Fruit fly (Drosophila melanogaster): Measurements from ENCODE around the gene CG43348.

Gene CG43348

dm6 chr2L:1217892-1218473 is 18.8 kb downstream of the CG43348 start (continued):
- TF ChIP-seq ftz-f1 (GFP tag; optimal IDR thresholded peaks at IDR 0.05) (no peak), CG12391 (tag; optimal IDR thresholded peaks at IDR 0.05) (peak; percentile 52), eyg (GFP tag; optimal IDR thresholded peaks at IDR 0.05) (no peak), ash1 (GFP tag; optimal IDR thresholded peaks at IDR 0.05) (no peak), Optix (GFP tag; IDR thresholded peaks at IDR 0.05) (0 out of 3 replicates have a peak, but pooled peaks have one; percentile 38), wor (GFP tag; IDR thresholded peaks at IDR 0.05) (no peak), E2f2 (GFP tag; IDR thresholded peaks at IDR 0.05) (peak; percentile 35; the same call in 1 of the 2 replicates), maf-S (GFP tag; optimal IDR thresholded peaks at IDR 0.05) (no peak), E2f1 (GFP tag; IDR thresholded peaks at IDR 0.05) (peak; percentile 6; the same call in 1 of the 2 replicates), trh (GFP tag; optimal IDR thresholded peaks at IDR 0.05) (no peak), CG15269 (tag; optimal IDR thresholded peaks at IDR 0.05) (peak; percentile 48), CG10543 (GFP tag; optimal IDR thresholded peaks at IDR 0.05) (no peak), ham (GFP tag; IDR thresholded peaks at IDR 0.05) (no peak), CG11398 (GFP tag; optimal IDR thresholded peaks at IDR 0.05) (no peak), CG16815 (GFP tag; optimal IDR thresholded peaks at IDR 0.05) (peak; percentile 20), Tbp (GFP tag; optimal IDR thresholded peaks at IDR 0.05) (no peak), Gug (GFP tag; IDR thresholded peaks at IDR 0.05) (0 out of 4 replicates have a peak, but pooled peaks have one; percentile 1), Ssrp (tag; optimal IDR thresholded peaks at IDR 0.05) (no peak), Dip3 (GFP tag; optimal IDR thresholded peaks at IDR 0.05) (peak; percentile 31), jigr1 (GFP tag; IDR thresholded peaks at IDR 0.05) (no peak), usp (GFP tag; optimal IDR thresholded peaks at IDR 0.05) (no peak), Aef1 (GFP tag; IDR thresholded peaks at IDR 0.05) (no peak), CG32772 (GFP tag; IDR thresholded peaks at IDR 0.05) (no peak), Abd-B (GFP tag; optimal IDR thresholded peaks at IDR 0.05) (no peak), CG3726 (GFP tag; IDR thresholded peaks at IDR 0.05) (no peak), Usf (GFP tag; optimal IDR thresholded peaks at IDR 0.05) (no peak), bigmax (GFP tag; optimal IDR thresholded peaks at IDR 0.05) (no peak), CG8290 (GFP tag; optimal IDR thresholded peaks at IDR 0.05) (no peak), CG8290 (tag; optimal IDR thresholded peaks at IDR 0.05) (no peak), Jarid2 (GFP tag; optimal IDR thresholded peaks at IDR 0.05) (no peak), Hr78 (GFP tag; optimal IDR thresholded peaks at IDR 0.05) (no peak), CG12236 (GFP tag; optimal IDR thresholded peaks at IDR 0.05) (no peak), CG12071 (GFP tag; optimal IDR thresholded peaks at IDR 0.05) (no peak), ttk (GFP tag; IDR thresholded peaks at IDR 0.05) (no peak), TFAM (GFP tag; optimal IDR thresholded peaks at IDR 0.05) (no peak), CG13775 (GFP tag; optimal IDR thresholded peaks at IDR 0.05) (no peak), z (GFP tag; IDR thresholded peaks at IDR 0.05) (no peak), Mes4 (GFP tag; optimal IDR thresholded peaks at IDR 0.05) (no peak), sr (GFP tag; IDR thresholded peaks at IDR 0.05) (no peak), CG43689 (GFP tag; IDR thresholded peaks at IDR 0.05) (peak; percentile 47; the same call in 1 of the 2 replicates), CG12219 (GFP tag; optimal IDR thresholded peaks at IDR 0.05) (no peak), Dref (GFP tag; IDR thresholded peaks at IDR 0.05) (no peak), jing (GFP tag; optimal IDR thresholded peaks at IDR 0.05) (no peak), CkIIα-i1 (GFP tag; IDR thresholded peaks at IDR 0.05) (no peak), sens (GFP tag) (no peak), rib (GFP tag; IDR thresholded peaks at IDR 0.05) (no peak), CG10565 (GFP tag; optimal IDR thresholded peaks at IDR 0.05) (no peak), MTF-1 (GFP tag; optimal IDR thresholded peaks at IDR 0.05; ENCODE audit: borderline replicate concordance) (no peak), Oaz (GFP tag; IDR thresholded peaks at IDR 0.05) (peak; percentile 34), fd64A (GFP tag; optimal IDR thresholded peaks at IDR 0.05) (no peak), Stat92E (GFP tag; optimal IDR thresholded peaks at IDR 0.05) (no peak), Myb (GFP tag; optimal IDR thresholded peaks at IDR 0.05) (no peak)

Measured in whole organism, embryonic.